Worm (Caenorhabditis elegans): ENCODE measurements around the gene C34E10.12.

Gene C34E10.12

ce11 chrIII:5263299-5263993 is 35.8 kb upstream of the C34E10.12 start, which contains the start of the genes C34E10.9 and hap-1:
C34E10.9 (minus strand) TSS chrIII:5263399.
hap-1 (plus strand) TSS chrIII:5263943.
- TF ChIP-seq ztf-11 (tag; optimal IDR thresholded peaks at IDR 0.05) (no peak), fos-1 (tag; optimal IDR thresholded peaks at IDR 0.05) (no peak), sma-9 (GFP tag; optimal IDR thresholded peaks at IDR 0.05) (no peak), sma-9 (tag; optimal IDR thresholded peaks at IDR 0.05) (no peak), nhr-237 (tag; optimal IDR thresholded peaks at IDR 0.05) (no peak), snpc-4 (tag; optimal IDR thresholded peaks at IDR 0.05) (no peak), elt-3 (tag; optimal IDR thresholded peaks at IDR 0.05) (no peak)

- TF ChIP-seq ztf-11 (tag; optimal IDR thresholded peaks at IDR 0.05) (no peak), nhr-10 (tag; optimal IDR thresholded peaks at IDR 0.05) (no peak), mdl-1 (tag; optimal IDR thresholded peaks at IDR 0.05) (no peak), Y55F3AM.14 (GFP tag; optimal IDR thresholded peaks at IDR 0.05) (no peak), lin-13 (GFP tag; optimal IDR thresholded peaks at IDR 0.05) (no peak), egl-27 (tag; optimal IDR thresholded peaks at IDR 0.05) (no peak), lin-39 (tag; optimal IDR thresholded peaks at IDR 0.05) (no peak), lin-11 (tag; optimal IDR thresholded peaks at IDR 0.05) (no peak), mab-5 (tag; optimal IDR thresholded peaks at IDR 0.05) (no peak), nhr-23 (tag; optimal IDR thresholded peaks at IDR 0.05) (no peak), nhr-6 (tag; optimal IDR thresholded peaks at IDR 0.05) (no peak), ceh-82 (tag; optimal IDR thresholded peaks at IDR 0.05) (no peak), zag-1 (tag; optimal IDR thresholded peaks at IDR 0.05) (no peak), unc-39 (tag; optimal IDR thresholded peaks at IDR 0.05) (no peak), snpc-4 (tag; optimal IDR thresholded peaks at IDR 0.05) (no peak), R02D3.7 (tag; optimal IDR thresholded peaks at IDR 0.05) (no peak)
Observed at ce11 chrIII:5260394-5260793, 32.7 kb upstream of the C34E10.12 start, which contains the start of gene gop-3. gop-3 (plus strand) TSS chrIII:5260694.

- no peak for TF ChIP-seq nhr-25 (tag; optimal IDR thresholded peaks at IDR 0.05)
- TF ChIP-seq mbf-1 (tag; optimal IDR thresholded peaks at IDR 0.05) = no peak
- TF ChIP-seq lin-39 (tag; optimal IDR thresholded peaks at IDR 0.05) = no peak
- TF ChIP-seq ztf-1 (GFP tag; conservative IDR thresholded peaks at IDR 0.05) = no peak
- TF ChIP-seq aly-2 (tag; optimal IDR thresholded peaks at IDR 0.05) = no peak
- TF ChIP-seq peb-1 (tag; optimal IDR thresholded peaks at IDR 0.05) = no peak
- TF ChIP-seq nhr-11 (tag; optimal IDR thresholded peaks at IDR 0.05) = no peak
- TF ChIP-seq mab-5 (tag; optimal IDR thresholded peaks at IDR 0.05) = no peak
- no peak for TF ChIP-seq nhr-6 (tag; optimal IDR thresholded peaks at IDR 0.05)
- no peak for TF ChIP-seq blmp-1 (tag; optimal IDR thresholded peaks at IDR 0.05; ENCODE audit: insufficient read depth)
- TF ChIP-seq nhr-237 (tag; optimal IDR thresholded peaks at IDR 0.05) = no peak
- TF ChIP-seq fos-1 (tag; optimal IDR thresholded peaks at IDR 0.05) = no peak
- no peak for TF ChIP-seq zag-1 (tag; optimal IDR thresholded peaks at IDR 0.05)
- TF ChIP-seq ztf-11 (tag; optimal IDR thresholded peaks at IDR 0.05) = no peak
- TF ChIP-seq nhr-10 (tag; optimal IDR thresholded peaks at IDR 0.05) = no peak
Observed at ce11 chrIII:5258918-5259317, 31.2 kb upstream of the C34E10.12 start, which contains the start of gene gop-2. gop-2 (plus strand) TSS chrIII:5259023.

ce11 chrIII:5254108-5254507 is 26.4 kb upstream of the C34E10.12 start, which contains the start of the genes sumv-1 and gop-1:
sumv-1 (minus strand) TSS chrIII:5254187.
gop-1 (plus strand) TSS chrIII:5254438.
- no peak for TF ChIP-seq nhr-21 (tag; optimal IDR thresholded peaks at IDR 0.05)
- TF ChIP-seq F13H6.1 (tag; optimal IDR thresholded peaks at IDR 0.05) = no peak
- no peak for TF ChIP-seq crh-2 (tag; optimal IDR thresholded peaks at IDR 0.05)
- TF ChIP-seq elt-1 (tag; optimal IDR thresholded peaks at IDR 0.05) = no peak
- TF ChIP-seq ztf-4 (tag; optimal IDR thresholded peaks at IDR 0.05) = no peak

ce11 chrIII:5248706-5249105 is 21.0 kb upstream of the C34E10.12 start:
- TF ChIP-seq elt-3 (tag; optimal IDR thresholded peaks at IDR 0.05) (no peak), nhr-21 (tag; optimal IDR thresholded peaks at IDR 0.05) (no peak), gmeb-1 (tag; optimal IDR thresholded peaks at IDR 0.05) (no peak), mbf-1 (tag; optimal IDR thresholded peaks at IDR 0.05) (no peak)
